Fruit fly (Drosophila melanogaster): Measurements from ENCODE around the gene CG14662.

Gene CG14662

DNA sequence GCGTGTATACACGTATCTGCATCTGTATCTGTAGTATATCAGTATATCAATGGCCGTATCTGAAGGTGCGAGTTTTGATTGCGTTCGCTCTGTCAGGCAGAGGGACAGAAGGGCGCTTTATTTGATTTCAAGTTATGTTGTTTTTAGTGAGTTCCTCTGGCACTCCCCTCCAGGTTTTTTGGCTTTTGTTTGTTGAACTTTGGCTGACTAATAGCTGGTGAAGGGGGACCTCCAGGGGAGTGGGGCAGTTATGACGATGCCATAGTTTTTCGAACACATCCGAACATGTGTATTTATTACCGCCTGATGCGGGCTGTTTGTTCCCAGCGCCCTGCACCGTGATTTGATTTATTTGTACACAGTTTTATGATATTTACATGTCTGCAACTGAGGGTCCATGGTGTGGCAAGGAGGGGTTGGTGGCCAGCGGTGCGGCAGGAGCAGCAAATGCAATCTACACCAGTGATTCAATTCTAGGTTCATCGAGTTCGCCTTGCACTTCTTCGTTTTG lies 8.2 kb upstream of the CG14662 start (continued):
- TF ChIP-seq Nf-YB (GFP tag; optimal IDR thresholded peaks at IDR 0.05), result peak; percentile 37
- no peak for TF ChIP-seq toy (GFP tag; IDR thresholded peaks at IDR 0.05)
- TF ChIP-seq btn (GFP tag; optimal IDR thresholded peaks at IDR 0.05), result peak; percentile 13
- peak; percentile 57 for TF ChIP-seq CG12219 (GFP tag; optimal IDR thresholded peaks at IDR 0.05)
- no peak for TF ChIP-seq CG33213 (GFP tag; optimal IDR thresholded peaks at IDR 0.05)
- TF ChIP-seq CG7786 (GFP tag; optimal IDR thresholded peaks at IDR 0.05), result no peak
- TF ChIP-seq Six4 (GFP tag; optimal IDR thresholded peaks at IDR 0.05), result peak; percentile 19
- TF ChIP-seq CG6765 (GFP tag; optimal IDR thresholded peaks at IDR 0.05), result no peak
- TF ChIP-seq ara (GFP tag; IDR thresholded peaks at IDR 0.05), result peak; percentile 83
- no peak for TF ChIP-seq CG10565 (GFP tag; optimal IDR thresholded peaks at IDR 0.05)
- peak; percentile 48 for TF ChIP-seq CG4328 (GFP tag; optimal IDR thresholded peaks at IDR 0.05)
- no peak for TF ChIP-seq CG10321 (GFP tag; IDR thresholded peaks at IDR 0.05)
- no peak for TF ChIP-seq usp (GFP tag; optimal IDR thresholded peaks at IDR 0.05)
- TF ChIP-seq Sry-δ (GFP tag; optimal IDR thresholded peaks at IDR 0.05), result no peak
- no peak for TF ChIP-seq D19B (GFP tag; optimal IDR thresholded peaks at IDR 0.05)
- no peak for TF ChIP-seq CG4282 (GFP tag; optimal IDR thresholded peaks at IDR 0.05)
- peak; percentile 50 for TF ChIP-seq shn (GFP tag; optimal IDR thresholded peaks at IDR 0.05)
- TF ChIP-seq Taf1 (GFP tag; IDR thresholded peaks at IDR 0.05), result no peak
- peak; percentile 9 for TF ChIP-seq CG8944 (GFP tag; optimal IDR thresholded peaks at IDR 0.05)
- peak; percentile 60 for TF ChIP-seq CG18262 (tag; optimal IDR thresholded peaks at IDR 0.05)
- no peak for TF ChIP-seq ham (GFP tag; IDR thresholded peaks at IDR 0.05)
- TF ChIP-seq CG3163 (GFP tag; optimal IDR thresholded peaks at IDR 0.05), result no peak
- TF ChIP-seq CG11560 (tag; IDR thresholded peaks at IDR 0.05), result no peak
- no peak; the same call in 1 of the 2 replicates for TF ChIP-seq chm (GFP tag; IDR thresholded peaks at IDR 0.05)
- peak in 1 of 2 experiments; percentile 15 for TF ChIP-seq dpn (GFP tag; optimal IDR thresholded peaks at IDR 0.05)
- TF ChIP-seq CG10209 (GFP tag; optimal IDR thresholded peaks at IDR 0.05), result peak; percentile 64
- TF ChIP-seq fd96Cb (tag; optimal IDR thresholded peaks at IDR 0.05), result no peak
- TF ChIP-seq corto (GFP tag; optimal IDR thresholded peaks at IDR 0.05), result no peak
- TF ChIP-seq tio (GFP tag; optimal IDR thresholded peaks at IDR 0.05), result no peak
- peak; percentile 78 for TF ChIP-seq CG9727 (GFP tag; optimal IDR thresholded peaks at IDR 0.05)
- peak; percentile 56; the same call in 1 of the 2 replicates for TF ChIP-seq CG32767 (GFP tag; IDR thresholded peaks at IDR 0.05)
- TF ChIP-seq wor (GFP tag; IDR thresholded peaks at IDR 0.05), result no peak
- no peak for TF ChIP-seq Gsc (GFP tag; IDR thresholded peaks at IDR 0.05)
- no peak for TF ChIP-seq Dek (tag; optimal IDR thresholded peaks at IDR 0.05)
- no peak for TF ChIP-seq sc (optimal IDR thresholded peaks at IDR 0.05)
- TF ChIP-seq sc (GFP tag; optimal IDR thresholded peaks at IDR 0.05), result peak; percentile 32
- no peak for TF ChIP-seq ind (GFP tag; optimal IDR thresholded peaks at IDR 0.05)
- no peak for TF ChIP-seq cas (GFP tag; IDR thresholded peaks at IDR 0.05)
- TF ChIP-seq nom (GFP tag; optimal IDR thresholded peaks at IDR 0.05), result peak; percentile 14
- no peak for TF ChIP-seq CG14860 (GFP tag; IDR thresholded peaks at IDR 0.05; ENCODE audit: partially characterized antibody)
- TF ChIP-seq HmgZ (tag; optimal IDR thresholded peaks at IDR 0.05), result peak; percentile 33
- peak; percentile 82 for TF ChIP-seq sens-2 (GFP tag; IDR thresholded peaks at IDR 0.05)
- no peak for TF ChIP-seq Ada2b (GFP tag; IDR thresholded peaks at IDR 0.05)
- peak; percentile 62; the same call in 1 of the 3 replicates for TF ChIP-seq otp (GFP tag; IDR thresholded peaks at IDR 0.05)
- TF ChIP-seq CG1647 (GFP tag; optimal IDR thresholded peaks at IDR 0.05), result no peak
- TF ChIP-seq nerfin-1 (tag; optimal IDR thresholded peaks at IDR 0.05), result peak; percentile 47
- TF ChIP-seq z (GFP tag; IDR thresholded peaks at IDR 0.05), result 0 out of 3 replicates have a peak, but pooled peaks have one; percentile 13
- TF ChIP-seq HLHmδ (GFP tag; optimal IDR thresholded peaks at IDR 0.05), result peak; percentile 71
- no peak for TF ChIP-seq mam (GFP tag; optimal IDR thresholded peaks at IDR 0.05)
- no peak for TF ChIP-seq MBD-R2 (GFP tag; IDR thresholded peaks at IDR 0.05)
- TF ChIP-seq CG15696 (tag; optimal IDR thresholded peaks at IDR 0.05), result peak; percentile 85
- TF ChIP-seq CG13123 (GFP tag; optimal IDR thresholded peaks at IDR 0.05), result no peak
